Worm (Caenorhabditis elegans): ENCODE data around the gene pals-17.

- TF ChIP-seq hmg-4 (GFP tag; optimal IDR thresholded peaks at IDR 0.05): no peak
- no peak for TF ChIP-seq hnd-1 (tag; optimal IDR thresholded peaks at IDR 0.05)
- no peak for TF ChIP-seq tra-4 (tag; optimal IDR thresholded peaks at IDR 0.05)
- TF ChIP-seq tbx-37 (GFP tag; conservative IDR thresholded peaks at IDR 0.05): no peak
- no peak for TF ChIP-seq ets-7 (tag; optimal IDR thresholded peaks at IDR 0.05)
- TF ChIP-seq ama-1 (optimal IDR thresholded peaks at IDR 0.05): no peak
- no peak for TF ChIP-seq ceh-36 (tag; optimal IDR thresholded peaks at IDR 0.05)
- no peak for TF ChIP-seq flt-1 (GFP tag; IDR thresholded peaks at IDR 0.05)
- no peak for TF ChIP-seq B0310.2 (tag; optimal IDR thresholded peaks at IDR 0.05)
Measured at ce11 chrIII:1391752-1392151, at the start of gene pals-17.
